Fruit fly (Drosophila melanogaster) whole organism, pupa: ENCODE measurements around the gene Hem.

Experiments
- CG10348 ChIP-seq: fragments of 200-800 bp; sonication (Bioruptor generic); IDR thresholded peaks from 2 replicates; pipeline ENCODE4 v1.3.6; 2022; ENCODE audit warnings: missing biosample characterization, missing genetic modification characterization
- CG13204 ChIP-seq: fragments of 200-800 bp; sonication (Bioruptor generic); optimal IDR thresholded peaks from 2 replicates; lab custom pipeline; 2018; ENCODE audit warnings: missing biosample characterization, mild to moderate bottlenecking, missing genetic modification characterization, moderate library complexity
- CG14655 ChIP-seq: fragments of 200-800 bp; sonication (Bioruptor generic); optimal IDR thresholded peaks from 3 replicates; lab custom pipeline; 2017; ENCODE audit warnings: mild to moderate bottlenecking, missing biosample characterization, missing genetic modification reagents, missing genetic modification characterization
- CG15710 ChIP-seq: fragments of 200-800 bp; sonication (Bioruptor generic); optimal IDR thresholded peaks from 2 replicates; lab custom pipeline; 2018; ENCODE audit warnings: missing biosample characterization, mild to moderate bottlenecking, missing genetic modification characterization, moderate library complexity
- CG17806 ChIP-seq: fragments of 200-800 bp; sonication (Bioruptor generic); optimal IDR thresholded peaks from 2 replicates; lab custom pipeline; 2018; ENCODE audit warnings: missing biosample characterization, mild to moderate bottlenecking, missing genetic modification characterization, moderate library complexity
- CG32121 ChIP-seq: fragments of 200-800 bp; sonication (Bioruptor generic); IDR thresholded peaks from 2 replicates; pipeline ENCODE4 v1.3.6; 2022; ENCODE audit warnings: missing biosample characterization, missing genetic modification characterization
- CG34367 ChIP-seq: fragments of 200-800 bp; sonication (Bioruptor generic); optimal IDR thresholded peaks from 2 replicates; lab custom pipeline; 2018; ENCODE audit warnings: missing biosample characterization, mild to moderate bottlenecking, missing genetic modification characterization
- CG4496 ChIP-seq: fragments of 200-800 bp; sonication (Bioruptor generic); IDR thresholded peaks from 3 replicates; pipeline ENCODE4 v1.3.6; 2022; ENCODE audit warnings: missing biosample characterization, missing genetic modification characterization
- CG8159 ChIP-seq: fragments of 200-800 bp; sonication (Bioruptor generic); optimal IDR thresholded peaks from 3 replicates; lab custom pipeline; 2018; ENCODE audit warnings: missing biosample characterization, mild to moderate bottlenecking, missing genetic modification characterization, moderate library complexity
- CG8301 ChIP-seq: fragments of 200-800 bp; sonication (Bioruptor generic); optimal IDR thresholded peaks from 2 replicates; lab custom pipeline; 2018; ENCODE audit warnings: missing biosample characterization, mild to moderate bottlenecking, missing genetic modification characterization
- CG9948 ChIP-seq: fragments of 200-800 bp; sonication (Bioruptor generic); optimal IDR thresholded peaks from 2 replicates; lab custom pipeline; 2018; ENCODE audit warnings: missing biosample characterization, mild to moderate bottlenecking, missing genetic modification characterization, moderate library complexity
- D1 ChIP-seq: fragments of 200-800 bp; sonication (Bioruptor generic); optimal IDR thresholded peaks from 2 replicates; lab custom pipeline; 2018; ENCODE audit warnings: missing biosample characterization, mild to moderate bottlenecking, missing genetic modification characterization, moderate library complexity
- EcR ChIP-seq: fragments of 200-800 bp; sonication (Bioruptor generic); optimal IDR thresholded peaks from 3 replicates; lab custom pipeline; 2019; ENCODE audit warnings: missing biosample characterization, missing genetic modification characterization, mild to moderate bottlenecking, moderate library complexity, missing genetic modification reagents
- Ets98B ChIP-seq: fragments of 200-800 bp; sonication (Bioruptor generic); IDR thresholded peaks from 2 replicates; pipeline ENCODE4 v1.3.6; 2022; ENCODE audit warnings: missing biosample characterization, missing genetic modification characterization
- Pif1A ChIP-seq: fragments of 200-800 bp; sonication (Bioruptor generic); optimal IDR thresholded peaks from 3 replicates; lab custom pipeline; 2016; ENCODE audit warnings: missing biosample characterization, missing genetic modification characterization
- Pif1B ChIP-seq: fragments of 200-800 bp; sonication (Bioruptor generic); optimal IDR thresholded peaks from 3 replicates; lab custom pipeline; 2016; ENCODE audit warnings: missing biosample characterization, missing genetic modification characterization
- Snoo ChIP-seq: fragments of 200-800 bp; sonication (Bioruptor generic); optimal IDR thresholded peaks from 3 replicates; lab custom pipeline; 2017; ENCODE audit warnings: missing biosample characterization, mild to moderate bottlenecking, missing genetic modification characterization, inconsistent platforms
- fd96Ca ChIP-seq: fragments of 200-800 bp; sonication (Bioruptor generic); IDR thresholded peaks from 3 replicates; pipeline ENCODE4 v1.3.6; 2022; ENCODE audit warnings: missing biosample characterization, missing genetic modification characterization
- gl ChIP-seq: fragments of 200-800 bp; sonication (Bioruptor generic); optimal IDR thresholded peaks from 2 replicates; lab custom pipeline; 2018; ENCODE audit warnings: missing biosample characterization, mild to moderate bottlenecking, missing genetic modification characterization
- rn ChIP-seq: fragments of 200-800 bp; sonication (Bioruptor generic); IDR thresholded peaks from 2 replicates; pipeline ENCODE4 v1.3.6; 2022; ENCODE audit warnings: missing biosample characterization, missing genetic modification characterization

Hem gene

DNA sequence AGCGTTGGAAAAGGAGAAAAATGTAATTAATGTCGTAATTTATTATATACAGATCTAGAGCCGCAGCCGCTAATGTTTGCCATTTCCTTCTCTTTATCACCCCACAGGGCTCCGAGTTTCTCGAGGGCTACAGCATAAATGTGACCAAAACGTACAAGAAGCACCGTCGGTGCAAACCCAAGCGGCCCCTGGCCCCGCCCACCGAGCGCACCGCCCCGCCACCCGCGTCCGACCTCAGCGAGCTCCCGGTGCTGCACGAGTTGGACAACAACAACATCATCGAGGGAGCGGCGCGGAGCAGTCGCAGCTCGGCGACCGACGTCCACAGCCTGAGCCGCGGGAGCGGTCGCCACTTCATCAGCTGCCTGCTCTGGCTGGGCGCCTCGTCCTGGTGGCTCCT, 45.8 kb downstream of the Hem start:
- no peak for TF ChIP-seq Pif1A (GFP tag; lab: Kevin White, UChicago)
- TF ChIP-seq CG4496 (GFP tag; lab: Robert Waterston, UW), result no peak
- TF ChIP-seq CG13204 (GFP tag; lab: Kevin White, UChicago), result no peak
- TF ChIP-seq CG15710 (tag; lab: Kevin White, UChicago), result no peak
- no peak for TF ChIP-seq CG32121
- TF ChIP-seq EcR (GFP tag; lab: Kevin White, UChicago), result no peak
- TF ChIP-seq fd96Ca, result no peak
- no peak for TF ChIP-seq Ets98B (GFP tag; lab: Robert Waterston, UW)
- TF ChIP-seq Pif1B (GFP tag; lab: Kevin White, UChicago), result no peak
- TF ChIP-seq gl (tag; lab: Kevin White, UChicago), result no peak
- no peak for TF ChIP-seq rn
- TF ChIP-seq Snoo, result no peak
- no peak for TF ChIP-seq CG14655
- TF ChIP-seq D1 (tag; lab: Kevin White, UChicago), result no peak
- TF ChIP-seq CG34367 (tag; lab: Kevin White, UChicago), result no peak
- TF ChIP-seq CG9948 (tag; lab: Kevin White, UChicago), result no peak

- TF ChIP-seq Ets98B (GFP tag; lab: Robert Waterston, UW) (no peak), CG34367 (tag; lab: Kevin White, UChicago) (no peak), CG8159 (tag; lab: Kevin White, UChicago) (no peak), CG8301 (tag; lab: Kevin White, UChicago) (no peak), CG9948 (tag; lab: Kevin White, UChicago) (no peak), Pif1A (GFP tag; lab: Kevin White, UChicago) (no peak), fd96Ca (no peak), CG17806 (tag; lab: Kevin White, UChicago) (no peak), Snoo (no peak), CG14655 (no peak), CG13204 (GFP tag; lab: Kevin White, UChicago) (no peak), CG15710 (tag; lab: Kevin White, UChicago) (no peak), CG10348 (GFP tag; lab: Robert Waterston, UW) (no peak), D1 (tag; lab: Kevin White, UChicago) (no peak), CG4496 (GFP tag; lab: Robert Waterston, UW) (no peak), Pif1B (GFP tag; lab: Kevin White, UChicago) (no peak), rn (no peak)
These were observed 50.3 kb downstream of the Hem start for dm6 chr3L:22237658-22238057.
